Fruit fly (Drosophila melanogaster): ENCODE measurements around the gene vnd.

DNA sequence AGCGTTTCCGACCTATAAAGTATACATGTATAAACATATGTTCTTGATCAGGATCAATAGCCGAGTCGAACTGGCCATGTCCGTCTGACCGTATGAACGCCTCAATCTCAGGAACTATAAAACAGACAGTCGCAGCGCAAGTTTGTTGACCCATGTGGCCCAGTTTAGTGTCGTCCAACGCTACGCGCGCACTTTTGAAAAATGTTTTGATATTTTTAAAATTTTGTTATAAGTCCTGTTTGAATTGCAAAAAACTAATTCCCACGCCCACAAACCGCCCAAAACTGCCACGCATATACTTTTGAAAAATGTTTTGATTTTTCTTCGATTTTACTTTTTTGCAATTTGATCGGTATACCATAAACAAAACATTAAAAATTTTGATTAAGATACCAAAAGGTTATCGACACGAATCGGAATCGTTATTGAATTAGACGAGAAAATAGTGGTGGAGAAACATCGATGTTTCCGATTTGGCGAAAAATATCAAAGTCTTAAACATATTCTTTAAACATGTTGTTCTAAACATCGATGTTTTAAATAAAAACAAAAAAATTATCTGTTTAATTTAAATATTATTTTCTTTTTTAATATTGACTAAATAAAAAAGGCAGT, 64.6 kb downstream of the vnd start:
- no peak for TF ChIP-seq h (optimal IDR thresholded peaks at IDR 0.05)
- no peak for TF ChIP-seq insv (optimal IDR thresholded peaks at IDR 0.05)
- no peak for TF ChIP-seq psq (optimal IDR thresholded peaks at IDR 0.05)
- no peak for TF ChIP-seq Myc (optimal IDR thresholded peaks at IDR 0.05)
